Fruit fly (Drosophila melanogaster) whole organism, prepupa: Measurements from ENCODE around the gene CG3527.

Source experiments
- Blimp-1 ChIP-seq: fragments of 200-800 bp; sonication (Bioruptor generic); optimal IDR thresholded peaks from 3 replicates; lab custom pipeline; 2017; ENCODE audit warnings: missing biosample characterization, missing genetic modification characterization, mild to moderate bottlenecking, moderate library complexity, missing genetic modification reagents
- CG34406 ChIP-seq: fragments of 200-800 bp; sonication (Bioruptor generic); optimal IDR thresholded peaks from 3 replicates; lab custom pipeline; 2016; ENCODE audit warnings: missing biosample characterization, missing genetic modification characterization

dm6 chrX:4529909-4530308 is 21.9 kb upstream of the CG3527 start, which contains the start of gene CG3556:
- no peak for TF ChIP-seq CG34406 (GFP tag; lab: Kevin White, UChicago)
- no peak for TF ChIP-seq Blimp-1
